Fruit fly (Drosophila melanogaster): ENCODE measurements around the gene Rubicon.

The Rubicon gene

DNA sequence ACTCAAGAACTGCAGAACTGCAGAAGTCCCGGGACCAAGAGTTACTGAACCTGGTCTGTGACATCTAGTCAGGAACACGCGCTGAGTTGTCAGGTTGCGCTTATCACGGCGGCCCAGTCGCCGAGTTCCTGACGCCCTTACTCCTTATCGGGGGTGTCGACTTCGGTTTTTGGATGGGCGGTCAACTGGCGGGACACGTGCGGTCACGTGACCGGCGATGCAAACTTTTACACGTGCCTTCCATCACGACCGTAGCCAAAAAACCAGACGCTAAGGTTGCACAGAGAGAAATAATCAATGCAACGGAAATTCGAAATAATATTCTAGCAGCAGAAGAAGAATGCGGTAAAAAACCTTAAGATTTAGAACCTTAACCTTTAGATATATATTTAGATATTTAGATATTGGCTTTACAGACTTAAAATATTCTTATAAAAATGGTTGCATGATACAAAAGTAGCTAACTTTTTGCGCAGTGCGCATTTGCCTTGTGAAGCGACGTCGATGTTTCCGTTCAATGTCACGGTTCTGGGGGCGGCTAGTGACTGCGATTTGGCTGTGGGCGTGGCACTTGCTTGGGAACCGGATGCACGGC is 46.6 kb downstream of the Rubicon start (continued):
- TF ChIP-seq CG5180 (GFP tag; optimal IDR thresholded peaks at IDR 0.05), result no peak
- no peak for TF ChIP-seq klu (GFP tag; IDR thresholded peaks at IDR 0.05)
- TF ChIP-seq CG34224 (GFP tag; IDR thresholded peaks at IDR 0.05; ENCODE audit: partially characterized antibody), result no peak
- TF ChIP-seq D19B (GFP tag; optimal IDR thresholded peaks at IDR 0.05), result no peak
- no peak for TF ChIP-seq Rfx (GFP tag; IDR thresholded peaks at IDR 0.05)
- TF ChIP-seq H15 (GFP tag; IDR thresholded peaks at IDR 0.05), result no peak
- peak; percentile 23 for TF ChIP-seq CG17829 (tag; optimal IDR thresholded peaks at IDR 0.05)
- peak; percentile 33 for TF ChIP-seq CG18262 (tag; optimal IDR thresholded peaks at IDR 0.05)
- TF ChIP-seq GATAe (GFP tag; conservative IDR thresholded peaks at IDR 0.05), result no peak
- no peak for TF ChIP-seq prd (optimal IDR thresholded peaks at IDR 0.05)
- no peak; the same call in 2 of the 3 replicates for TF ChIP-seq prd (GFP tag; IDR thresholded peaks at IDR 0.05)
- TF ChIP-seq Asciz (GFP tag; optimal IDR thresholded peaks at IDR 0.05), result no peak
- TF ChIP-seq phol (tag; optimal IDR thresholded peaks at IDR 0.05), result peak; percentile 25
- no peak for TF ChIP-seq CG7357 (GFP tag; IDR thresholded peaks at IDR 0.05)
- TF ChIP-seq grau (tag; optimal IDR thresholded peaks at IDR 0.05), result peak; percentile 8
- peak; percentile 57 for TF ChIP-seq Ets65A (GFP tag)
- no peak for TF ChIP-seq CG31224 (GFP tag; IDR thresholded peaks at IDR 0.05)
- TF ChIP-seq CoRest (tag; optimal IDR thresholded peaks at IDR 0.05), result peak; percentile 11
- TF ChIP-seq ssp (GFP tag; IDR thresholded peaks at IDR 0.05), result no peak
- peak; percentile 20 for TF ChIP-seq unpg (GFP tag; optimal IDR thresholded peaks at IDR 0.05)
- peak; percentile 3 for TF ChIP-seq CG1603 (tag; optimal IDR thresholded peaks at IDR 0.05)
- peak; percentile 19 for TF ChIP-seq CG10267 (tag; optimal IDR thresholded peaks at IDR 0.05)
- no peak for TF ChIP-seq tll (GFP tag; optimal IDR thresholded peaks at IDR 0.05)
- no peak for TF ChIP-seq Hand (GFP tag; optimal IDR thresholded peaks at IDR 0.05)
- TF ChIP-seq CG33557 (GFP tag; optimal IDR thresholded peaks at IDR 0.05), result no peak
- TF ChIP-seq nmo (GFP tag; optimal IDR thresholded peaks at IDR 0.05), result peak; percentile 25
- no peak for TF ChIP-seq CG9727 (GFP tag; optimal IDR thresholded peaks at IDR 0.05)
- TF ChIP-seq CG31388 (GFP tag; optimal IDR thresholded peaks at IDR 0.05), result no peak
- TF ChIP-seq Antp (GFP tag; optimal IDR thresholded peaks at IDR 0.05), result no peak
- no peak for TF ChIP-seq CG7786 (GFP tag; optimal IDR thresholded peaks at IDR 0.05)
- TF ChIP-seq CG7963 (GFP tag; IDR thresholded peaks at IDR 0.05; ENCODE audit: partially characterized antibody), result no peak
- TF ChIP-seq CG7556 (GFP tag; optimal IDR thresholded peaks at IDR 0.05), result peak; percentile 21
- no peak for TF ChIP-seq shn (GFP tag; optimal IDR thresholded peaks at IDR 0.05)
- peak; percentile 46; the same call in 1 of the 3 replicates for TF ChIP-seq ci (GFP tag; IDR thresholded peaks at IDR 0.05)
- TF ChIP-seq zfh1 (GFP tag; IDR thresholded peaks at IDR 0.05), result 0 out of 3 replicates have a peak, but pooled peaks have one; percentile 7
- TF ChIP-seq Camta (GFP tag; optimal IDR thresholded peaks at IDR 0.05), result no peak
- peak; percentile 14 for TF ChIP-seq CG15601 (tag; optimal IDR thresholded peaks at IDR 0.05)
- peak; percentile 39 for TF ChIP-seq CG11504 (tag; optimal IDR thresholded peaks at IDR 0.05)
- TF ChIP-seq sqz (GFP tag; optimal IDR thresholded peaks at IDR 0.05), result no peak
- no peak for TF ChIP-seq ab (GFP tag; optimal IDR thresholded peaks at IDR 0.05)
- TF ChIP-seq Doc3 (GFP tag; IDR thresholded peaks at IDR 0.05; ENCODE audit: partially characterized antibody), result no peak
- TF ChIP-seq kah (GFP tag; optimal IDR thresholded peaks at IDR 0.05), result no peak
- TF ChIP-seq CG17359 (tag; optimal IDR thresholded peaks at IDR 0.05), result no peak
- TF ChIP-seq row (GFP tag; IDR thresholded peaks at IDR 0.05), result peak; percentile 49; the same call in 2 of the 3 replicates
- peak; percentile 5 for TF ChIP-seq CG13424 (tag; optimal IDR thresholded peaks at IDR 0.05)
- peak in 1 of 2 experiments; percentile 55 for TF ChIP-seq bsh (GFP tag; optimal IDR thresholded peaks at IDR 0.05)
- no peak for TF ChIP-seq ato (GFP tag; IDR thresholded peaks at IDR 0.05; ENCODE audit: partially characterized antibody)
- TF ChIP-seq lola (GFP tag; optimal IDR thresholded peaks at IDR 0.05), result peak in 1 of 3 experiments; percentile 36
- TF ChIP-seq h (optimal IDR thresholded peaks at IDR 0.05), result no peak
